Worm (Caenorhabditis elegans): ENCODE results near the gene irld-26.

Gene irld-26

DNA sequence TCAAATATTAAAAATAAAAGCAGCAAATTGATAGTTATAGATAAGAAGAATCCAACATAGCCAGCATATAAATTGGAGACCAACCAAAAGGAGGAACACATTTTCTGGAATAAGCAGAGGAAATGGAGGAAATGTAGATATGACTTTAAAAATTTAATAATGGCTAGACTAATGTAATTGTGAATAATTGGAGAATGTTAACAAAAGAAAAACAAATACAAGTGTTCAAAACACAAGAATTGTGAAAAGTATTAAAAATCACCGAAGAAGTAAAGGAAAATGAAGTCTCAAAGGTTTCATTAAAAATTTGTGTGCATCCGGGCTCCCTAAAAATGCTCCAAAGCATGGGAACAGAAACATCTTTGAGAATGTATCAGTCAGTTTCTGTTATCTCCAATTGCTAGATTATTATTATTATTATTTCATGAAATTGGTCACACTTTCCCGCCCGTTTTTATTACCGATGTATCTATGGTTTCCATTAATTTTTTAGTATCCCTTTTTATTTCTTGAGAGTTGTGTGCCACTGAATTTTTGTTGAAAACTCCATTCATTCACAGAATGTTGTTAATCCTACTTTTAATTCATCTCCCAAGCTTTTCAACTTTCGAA is 42.8 kb upstream of the irld-26 start, which contains the start of the genes str-109 and F10A3.11:
str-109 (minus strand) TSS at position 101 of the 612 bp plus-strand sequence.
F10A3.11 (plus strand) TSS at position 562 of the 612 bp plus-strand sequence.
- TF ChIP-seq pha-4 (tag; optimal IDR thresholded peaks at IDR 0.05) (no peak), ceh-6 (GFP tag; optimal IDR thresholded peaks at IDR 0.05) (no peak), ceh-18 (tag; optimal IDR thresholded peaks at IDR 0.05) (no peak)

DNA sequence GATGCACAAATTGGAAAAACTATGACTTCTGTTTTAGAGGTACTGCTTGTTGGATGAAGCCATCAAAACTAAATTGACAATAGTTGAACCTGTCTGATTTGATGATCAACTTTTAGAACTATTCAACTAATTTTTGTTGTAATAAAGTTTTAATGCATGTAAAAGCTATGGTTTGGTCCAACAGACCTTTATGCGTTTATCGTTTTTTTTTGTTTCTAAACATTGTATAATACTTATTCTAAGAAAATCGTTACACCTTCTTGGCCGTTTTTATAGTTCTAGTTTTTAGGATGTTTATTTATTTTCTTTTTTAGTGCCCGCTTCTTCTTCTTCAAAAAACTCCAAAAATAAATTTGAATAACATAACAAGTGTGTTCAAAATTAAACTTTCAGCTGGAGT is 41.3 kb upstream of the irld-26 start, which contains the start of gene F10A3.12:
F10A3.12 (plus strand) TSS at position 301 of the 400 bp plus-strand sequence.
- TF ChIP-seq pqm-1 (tag; optimal IDR thresholded peaks at IDR 0.05), result no peak
- no peak for TF ChIP-seq pros-1 (tag; optimal IDR thresholded peaks at IDR 0.05)
- TF ChIP-seq C08G9.2 (tag; optimal IDR thresholded peaks at IDR 0.05), result no peak
- no peak for TF ChIP-seq hlh-6 (tag; optimal IDR thresholded peaks at IDR 0.05)
- TF ChIP-seq unc-86 (tag; optimal IDR thresholded peaks at IDR 0.05), result no peak
- TF ChIP-seq pha-4 (tag; optimal IDR thresholded peaks at IDR 0.05), result no peak

ce11 chrV:16165936-16166335 is 39.1 kb upstream of the irld-26 start, which contains the start of gene str-108:
Gene str-108 (plus strand): TSS chrV:16166236.
- no peak for TF ChIP-seq sdc-2 (tag; optimal IDR thresholded peaks at IDR 0.05)
- no peak for TF ChIP-seq mec-3 (tag; optimal IDR thresholded peaks at IDR 0.05; ENCODE audit: borderline replicate concordance)
- TF ChIP-seq C38D4.7 (GFP tag; optimal IDR thresholded peaks at IDR 0.05), result no peak
- TF ChIP-seq lim-6 (tag; optimal IDR thresholded peaks at IDR 0.05), result no peak
- no peak for TF ChIP-seq unc-55 (GFP tag; optimal IDR thresholded peaks at IDR 0.05)

DNA sequence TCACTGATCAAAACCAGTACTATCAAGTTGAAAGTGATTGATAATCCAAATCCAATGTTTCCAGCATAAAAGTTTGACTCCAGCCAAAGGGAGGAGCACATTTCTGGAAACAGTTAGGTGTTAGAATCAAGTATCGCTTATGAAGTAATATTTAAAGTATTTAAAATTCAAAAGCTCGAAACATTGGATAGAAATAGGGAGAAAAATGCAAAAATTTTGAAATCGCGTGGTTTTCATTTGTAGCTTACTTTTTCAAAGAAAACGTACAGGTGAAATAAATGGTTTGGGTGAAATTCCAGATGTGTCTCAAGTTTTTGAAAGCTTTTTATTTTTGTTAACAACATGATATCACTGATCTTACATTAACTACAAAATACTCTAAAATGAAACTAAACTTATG is 36.0 kb upstream of the irld-26 start, which contains the start of gene str-111:
str-111 (minus strand) TSS at position 101 of the 400 bp plus-strand sequence.
- TF ChIP-seq ttx-3 (tag; optimal IDR thresholded peaks at IDR 0.05), result no peak
- TF ChIP-seq sox-2 (GFP tag; IDR thresholded peaks at IDR 0.05), result no peak
- TF ChIP-seq dmd-4 (tag; optimal IDR thresholded peaks at IDR 0.05; ENCODE audit: borderline replicate concordance), result no peak
- no peak for TF ChIP-seq nhr-11 (tag; optimal IDR thresholded peaks at IDR 0.05)
- no peak for TF ChIP-seq syd-9 (tag; optimal IDR thresholded peaks at IDR 0.05)
- TF ChIP-seq che-1 (tag; optimal IDR thresholded peaks at IDR 0.05), result no peak
- TF ChIP-seq ceh-34 (tag; optimal IDR thresholded peaks at IDR 0.05), result no peak
- no peak for TF ChIP-seq T23F11.4 (GFP tag; optimal IDR thresholded peaks at IDR 0.05)
- no peak for TF ChIP-seq odd-2 (tag; optimal IDR thresholded peaks at IDR 0.05)
- TF ChIP-seq ceh-6 (GFP tag; optimal IDR thresholded peaks at IDR 0.05), result no peak
- TF ChIP-seq C08G9.2 (tag; optimal IDR thresholded peaks at IDR 0.05), result no peak

ce11 chrV:16171721-16172120 is 33.3 kb upstream of the irld-26 start, which contains the start of gene K05D4.9:
Gene K05D4.9 (minus strand): TSS chrV:16171821.
- TF ChIP-seq unc-86 (tag; optimal IDR thresholded peaks at IDR 0.05) (no peak), ets-4 (tag; optimal IDR thresholded peaks at IDR 0.05) (no peak), nhr-232 (tag; optimal IDR thresholded peaks at IDR 0.05) (no peak), lin-11 (tag; optimal IDR thresholded peaks at IDR 0.05) (no peak), ceh-24 (tag; optimal IDR thresholded peaks at IDR 0.05) (no peak), ceh-34 (tag; optimal IDR thresholded peaks at IDR 0.05) (no peak), pha-2 (tag; optimal IDR thresholded peaks at IDR 0.05) (no peak), ceh-48 (tag; optimal IDR thresholded peaks at IDR 0.05) (no peak)

ce11 chrV:16174109-16174508 is 30.9 kb upstream of the irld-26 start:
- TF ChIP-seq ceh-2 (tag; optimal IDR thresholded peaks at IDR 0.05) (no peak), odd-2 (tag; optimal IDR thresholded peaks at IDR 0.05) (no peak), elt-2 (tag; optimal IDR thresholded peaks at IDR 0.05) (peak; percentile 93)
